In the genomic region with DNA sequence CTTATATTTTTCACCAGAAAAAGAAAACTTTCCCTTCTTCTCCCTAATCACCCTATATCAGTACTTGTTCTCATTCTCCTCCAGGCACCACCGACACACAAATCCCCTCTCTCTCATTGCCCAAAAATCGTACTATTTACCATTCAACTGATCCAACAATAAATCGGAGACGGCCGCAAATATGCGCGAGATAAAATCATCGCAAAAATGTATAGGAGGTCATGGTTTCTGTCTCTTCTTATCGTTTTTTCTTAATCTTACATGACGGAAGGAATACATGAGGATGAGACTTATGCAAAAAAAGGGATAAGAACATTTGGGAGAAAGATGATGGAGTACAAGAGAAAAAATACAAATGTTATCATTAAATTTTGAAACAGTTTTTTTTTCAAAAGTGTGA, we compare ENCODE assay signal across 5 worm cellular contexts.
TF ChIP-seq lines count a peak whose summit lies in the region.

No protein-coding gene starts in this region.

TF ChIP-seq in whole organism, L1 larva, 84 proteins besides CTCF, POLR2A, EP300 and RAD21:
- TF ChIP-seq snu-23 (GFP tag; optimal IDR thresholded peaks at IDR 0.05; lab: Kevin White, UChicago) (no peak), sox-4 (tag; optimal IDR thresholded peaks at IDR 0.05; lab: Kevin White, UChicago) (no peak), mep-1 (tag; optimal IDR thresholded peaks at IDR 0.05; lab: Kevin White, UChicago) (peak; percentile 43), mab-9 (GFP tag; IDR thresholded peaks at IDR 0.05; lab: Robert Waterston, UW) (no peak), nhr-71 (tag; optimal IDR thresholded peaks at IDR 0.05; lab: Kevin White, UChicago) (no peak), nhr-20 (tag; optimal IDR thresholded peaks at IDR 0.05; lab: Kevin White, UChicago) (no peak), elt-3 (tag; optimal IDR thresholded peaks at IDR 0.05; lab: Kevin White, UChicago) (peak in 1 of 6 experiments; percentile 47), ceh-8 (GFP tag; optimal IDR thresholded peaks at IDR 0.05; lab: Kevin White, UChicago) (no peak), ets-5 (GFP tag; IDR thresholded peaks at IDR 0.05; lab: Robert Waterston, UW) (no peak), blmp-1 (tag; optimal IDR thresholded peaks at IDR 0.05; lab: Kevin White, UChicago) (peak; percentile 96), F16B12.6 (tag; optimal IDR thresholded peaks at IDR 0.05; lab: Kevin White, UChicago) (no peak), isw-1 (GFP tag; IDR thresholded peaks at IDR 0.05; lab: Robert Waterston, UW) (no peak), lsy-2 (tag; optimal IDR thresholded peaks at IDR 0.05; lab: Kevin White, UChicago) (no peak), elt-2 (tag; optimal IDR thresholded peaks at IDR 0.05; lab: Kevin White, UChicago) (no peak), lin-39 (tag; optimal IDR thresholded peaks at IDR 0.05; lab: Kevin White, UChicago) (no peak), nhr-90 (tag; optimal IDR thresholded peaks at IDR 0.05; lab: Kevin White, UChicago; ENCODE audit: poor library complexity) (no peak)

TF ChIP-seq in whole organism, L2 larva, 48 proteins besides CTCF, POLR2A, EP300 and RAD21:
- TF ChIP-seq nhr-129 (tag; optimal IDR thresholded peaks at IDR 0.05; lab: Kevin White, UChicago): peak; percentile 11
- no peak for TF ChIP-seq nhr-12 (tag; optimal IDR thresholded peaks at IDR 0.05; lab: Kevin White, UChicago)
- peak; percentile 6 for TF ChIP-seq nhr-21 (tag; optimal IDR thresholded peaks at IDR 0.05; lab: Kevin White, UChicago)
- no peak for TF ChIP-seq unc-62 (GFP tag; optimal IDR thresholded peaks at IDR 0.05; lab: Kevin White, UChicago)

TF ChIP-seq in whole organism, L3 larva, 47 proteins besides CTCF, POLR2A, EP300 and RAD21:
- peak; percentile 78 for TF ChIP-seq nhr-23 (tag; optimal IDR thresholded peaks at IDR 0.05; lab: Kevin White, UChicago)
- peak; percentile 59 for TF ChIP-seq elt-1 (tag; optimal IDR thresholded peaks at IDR 0.05; lab: Kevin White, UChicago)
- TF ChIP-seq ztf-4 (tag; optimal IDR thresholded peaks at IDR 0.05; lab: Kevin White, UChicago): no peak

TF ChIP-seq in whole organism, L4 larva, 104 proteins besides CTCF, POLR2A, EP300 and RAD21:
- TF ChIP-seq nhr-28 (tag; optimal IDR thresholded peaks at IDR 0.05; lab: Kevin White, UChicago) (peak; percentile 11), daf-8 (GFP tag; IDR thresholded peaks at IDR 0.05; lab: Robert Waterston, UW) (no peak)
TF ChIP-seq in whole organism, L4 larva: peak in this region for 1.

TF ChIP-seq in whole organism, mixed stage, embryonic, 35 proteins besides CTCF, POLR2A, EP300 and RAD21:
- no peak for TF ChIP-seq lsy-2 (tag; optimal IDR thresholded peaks at IDR 0.05; lab: Kevin White, UChicago)
- TF ChIP-seq cnd-1 (tag; optimal IDR thresholded peaks at IDR 0.05; lab: Kevin White, UChicago): no peak
- peak; percentile 77 for TF ChIP-seq elt-1 (tag; optimal IDR thresholded peaks at IDR 0.05; lab: Kevin White, UChicago; ENCODE audit: borderline replicate concordance, insufficient read depth)
- no peak for TF ChIP-seq nhr-28 (tag; optimal IDR thresholded peaks at IDR 0.05; lab: Kevin White, UChicago)
- TF ChIP-seq flh-1 (GFP tag; optimal IDR thresholded peaks at IDR 0.05; lab: Kevin White, UChicago): no peak
- TF ChIP-seq blmp-1 (tag; optimal IDR thresholded peaks at IDR 0.05; lab: Kevin White, UChicago): no peak
- no peak for TF ChIP-seq mep-1 (tag; optimal IDR thresholded peaks at IDR 0.05; lab: Kevin White, UChicago)
- no peak for TF ChIP-seq nhr-2 (tag; optimal IDR thresholded peaks at IDR 0.05; lab: Kevin White, UChicago)
- no peak for TF ChIP-seq M03D4.4 (tag; optimal IDR thresholded peaks at IDR 0.05; lab: Kevin White, UChicago)
